Worm (Caenorhabditis elegans) whole organism, early embryonic: ENCODE data around the gene F10E7.1.

Experiments
- ama-1 ChIP-seq: fragments of 150-350 bp; optimal IDR thresholded peaks from 2 replicates; lab custom pipeline; 2014
- ceh-36 ChIP-seq: sonication (generic microtip); optimal IDR thresholded peaks from 2 replicates; lab custom pipeline; 2016; ENCODE audit warnings: missing genetic modification characterization, inconsistent platforms, missing compliant biosample characterization
- ets-7 ChIP-seq: sonication (generic microtip); optimal IDR thresholded peaks from 2 replicates; lab custom pipeline; 2016; ENCODE audit warnings: missing genotype, missing genetic modification characterization, missing compliant biosample characterization
- hnd-1 ChIP-seq: sonication (generic microtip); optimal IDR thresholded peaks from 2 replicates; lab custom pipeline; 2016; ENCODE audit warnings: missing genetic modification characterization, missing compliant biosample characterization
- scrt-1 ChIP-seq: fragments of 200-800 bp; sonication (Bioruptor generic); IDR thresholded peaks from 2 replicates; pipeline ENCODE4 v1.3.6; 2022; ENCODE audit warnings: missing genetic modification characterization, missing compliant biosample characterization
- tbx-11 ChIP-seq: fragments of 200-800 bp; sonication (Bioruptor generic); IDR thresholded peaks from 2 replicates; pipeline ENCODE4 v1.3.6; 2022; ENCODE audit warnings: missing genetic modification characterization, missing compliant biosample characterization

DNA sequence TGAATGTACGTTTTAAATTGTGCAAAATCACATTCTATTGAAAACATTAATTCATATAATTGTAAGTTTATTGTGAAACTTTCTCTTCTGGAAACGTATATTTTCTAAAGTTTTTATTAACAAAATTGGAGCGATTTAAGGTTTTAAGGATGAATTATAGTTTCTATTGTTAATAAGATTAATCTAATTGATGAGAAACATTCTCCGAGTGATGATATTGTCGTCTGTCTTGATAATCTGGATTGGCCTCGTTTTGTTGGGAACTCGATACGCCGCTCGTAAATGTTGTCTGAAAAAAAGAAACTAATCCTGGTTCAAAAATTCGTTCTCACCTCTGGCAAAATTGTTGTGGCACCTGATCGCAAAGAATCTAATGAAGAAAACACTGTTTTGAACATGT, 20.2 kb upstream of the F10E7.1 start:
- TF ChIP-seq ama-1 (lab: Kevin White, UChicago) (no peak), tbx-11 (no peak), ets-7 (tag; lab: Kevin White, UChicago) (no peak), ceh-36 (tag; lab: Kevin White, UChicago) (no peak), scrt-1 (GFP tag; lab: Robert Waterston, UW) (no peak), hnd-1 (tag; lab: Kevin White, UChicago) (no peak)
